Fruit fly (Drosophila melanogaster) whole organism, embryonic: Measurements from ENCODE around the gene DAAM.

Source experiments
- CG10209 ChIP-seq: fragments of 200-800 bp; sonication (Bioruptor generic); optimal IDR thresholded peaks from 3 replicates; lab custom pipeline; 2017; ENCODE audit warnings: missing biosample characterization, mild to moderate bottlenecking, missing genetic modification characterization, missing genetic modification reagents
- CG10959 ChIP-seq: fragments of 200-800 bp; sonication (Bioruptor generic); IDR thresholded peaks from 2 replicates; pipeline ENCODE4 v1.3.6; 2022; ENCODE audit warnings: missing biosample characterization, missing genetic modification characterization
- CG11504 ChIP-seq: fragments of 200-800 bp; sonication (Bioruptor generic); optimal IDR thresholded peaks from 3 replicates; lab custom pipeline; 2019; ENCODE audit warnings: missing biosample characterization, mild to moderate bottlenecking, missing genetic modification characterization, moderate library complexity
- CG11560 ChIP-seq: fragments of 200-800 bp; sonication (Bioruptor generic); IDR thresholded peaks from 3 replicates; pipeline ENCODE4 v1.3.6; 2022; ENCODE audit warnings: missing biosample characterization, missing genetic modification characterization
- CG1233 ChIP-seq: fragments of 200-800 bp; sonication (Bioruptor generic); optimal IDR thresholded peaks from 4 replicates; lab custom pipeline; 2018; ENCODE audit warnings: missing biosample characterization, mild to moderate bottlenecking, missing genetic modification characterization
- CG13424 ChIP-seq: fragments of 200-800 bp; sonication (Bioruptor generic); optimal IDR thresholded peaks from 2 replicates; lab custom pipeline; 2019; ENCODE audit warnings: missing biosample characterization, mild to moderate bottlenecking, missing genetic modification characterization, moderate library complexity
- CG13624 ChIP-seq: fragments of 200-800 bp; sonication (Bioruptor generic); optimal IDR thresholded peaks from 2 replicates; lab custom pipeline; 2016; ENCODE audit warnings: missing biosample characterization, missing genetic modification characterization
- CG16779 ChIP-seq: fragments of 200-800 bp; sonication (Bioruptor generic); IDR thresholded peaks from 2 replicates; pipeline ENCODE4 v1.3.6; 2022; ENCODE audit warnings: missing biosample characterization, missing genetic modification characterization
- CG17359 ChIP-seq: fragments of 200-800 bp; sonication (Bioruptor generic); optimal IDR thresholded peaks from 3 replicates; lab custom pipeline; 2018; ENCODE audit warnings: missing biosample characterization, mild to moderate bottlenecking, missing genetic modification characterization, moderate library complexity
- CG17912 ChIP-seq: fragments of 200-800 bp; sonication (Bioruptor generic); optimal IDR thresholded peaks from 2 replicates; lab custom pipeline; 2018; ENCODE audit warnings: missing biosample characterization, mild to moderate bottlenecking, missing genetic modification characterization
- CG18619 ChIP-seq: fragments of 200-800 bp; sonication (Bioruptor generic); optimal IDR thresholded peaks from 3 replicates; lab custom pipeline; 2017; ENCODE audit warnings: missing biosample characterization, mild to moderate bottlenecking, missing genetic modification characterization
- CG30431 ChIP-seq: fragments of 200-800 bp; sonication (Bioruptor generic); optimal IDR thresholded peaks from 2 replicates; lab custom pipeline; 2017; ENCODE audit warnings: missing biosample characterization, missing genetic modification characterization
- CG32532 ChIP-seq: fragments of 200-800 bp; sonication (Bioruptor generic); IDR thresholded peaks from 2 replicates; pipeline ENCODE4 v1.3.6; 2022; ENCODE audit warnings: missing biosample characterization, missing genetic modification characterization
- CG32767 ChIP-seq: fragments of 200-800 bp; sonication (Bioruptor generic); IDR thresholded peaks from 2 replicates; pipeline ENCODE4 v1.3.6; 2022; ENCODE audit warnings: missing biosample characterization, missing genetic modification characterization
- CG33213 ChIP-seq: fragments of 200-800 bp; sonication (Bioruptor generic); optimal IDR thresholded peaks from 3 replicates; lab custom pipeline; 2016; ENCODE audit warnings: missing biosample characterization, missing genetic modification characterization
- CG3407 ChIP-seq: fragments of 200-800 bp; sonication (Bioruptor generic); optimal IDR thresholded peaks from 2 replicates; lab custom pipeline; 2018; ENCODE audit warnings: missing biosample characterization, mild to moderate bottlenecking, missing genetic modification characterization
- CG34376 ChIP-seq: fragments of 200-800 bp; sonication (Bioruptor generic); optimal IDR thresholded peaks from 2 replicates; lab custom pipeline; 2018; ENCODE audit warnings: missing biosample characterization, mild to moderate bottlenecking, missing genetic modification characterization
- CG3838 ChIP-seq: fragments of 200-800 bp; sonication (Bioruptor generic); optimal IDR thresholded peaks from 3 replicates; lab custom pipeline; 2016; ENCODE audit warnings: missing biosample characterization, missing genetic modification characterization
- CG3995 ChIP-seq: fragments of 200-800 bp; sonication (Bioruptor generic); optimal IDR thresholded peaks from 3 replicates; lab custom pipeline; 2016; ENCODE audit warnings: missing biosample characterization, missing genetic modification characterization
- CG6683 ChIP-seq: fragments of 200-800 bp; sonication (Bioruptor generic); optimal IDR thresholded peaks from 2 replicates; lab custom pipeline; 2017; ENCODE audit warnings: missing biosample characterization, mild to moderate bottlenecking, missing genetic modification characterization, missing genetic modification reagents
- CG6791 ChIP-seq: fragments of 200-800 bp; sonication (Bioruptor generic); IDR thresholded peaks from 3 replicates; pipeline ENCODE4 v1.3.6; 2022; ENCODE audit warnings: missing biosample characterization, missing genetic modification characterization; ENCODE audit not compliant: partially characterized antibody
- CG7271 ChIP-seq: fragments of 200-800 bp; sonication (Bioruptor generic); optimal IDR thresholded peaks from 2 replicates; lab custom pipeline; 2018; ENCODE audit warnings: missing biosample characterization, mild to moderate bottlenecking, missing genetic modification characterization, moderate library complexity
- CG7372 ChIP-seq: fragments of 200-800 bp; sonication (Bioruptor generic); IDR thresholded peaks from 2 replicates; pipeline ENCODE4 v1.3.6; 2022; ENCODE audit warnings: missing biosample characterization, missing genetic modification characterization
- CG9876 ChIP-seq: fragments of 200-800 bp; sonication (Bioruptor generic); optimal IDR thresholded peaks from 2 replicates; lab custom pipeline; 2016; ENCODE audit warnings: missing biosample characterization, missing genetic modification characterization
- CkIIα-i1 ChIP-seq: fragments of 200-800 bp; sonication (Bioruptor generic); IDR thresholded peaks from 2 replicates; pipeline ENCODE4 v1.3.6; 2022; ENCODE audit warnings: missing biosample characterization, missing genetic modification characterization
- Dref ChIP-seq: fragments of 200-800 bp; sonication (Bioruptor generic); IDR thresholded peaks from 2 replicates; pipeline ENCODE4 v1.3.6; 2022; ENCODE audit warnings: missing biosample characterization, missing genetic modification characterization
- HmgZ ChIP-seq: fragments of 200-800 bp; sonication (Bioruptor generic); optimal IDR thresholded peaks from 2 replicates; lab custom pipeline; 2018; ENCODE audit warnings: missing biosample characterization, mild to moderate bottlenecking, missing genetic modification characterization
- Lhr ChIP-seq: fragments of 200-800 bp; sonication (Bioruptor generic); optimal IDR thresholded peaks from 3 replicates; lab custom pipeline; 2017; ENCODE audit warnings: mild to moderate bottlenecking, missing biosample characterization, missing genetic modification reagents, missing genetic modification characterization
- Lpt ChIP-seq: fragments of >200 bp; optimal IDR thresholded peaks from 2 replicates; lab custom pipeline; 2018; ENCODE audit warnings: missing biosample characterization, missing genetic modification characterization
- Med ChIP-seq: fragments of 200-800 bp; sonication (Bioruptor generic); peaks from one replicate; lab custom pipeline; 2016; ENCODE audit warnings: missing biosample characterization, missing genetic modification characterization, mild to moderate bottlenecking, inconsistent platforms, moderate library complexity
- Neu2 ChIP-seq: fragments of 200-800 bp; sonication (Bioruptor generic); optimal IDR thresholded peaks from 3 replicates; lab custom pipeline; 2016; ENCODE audit warnings: missing biosample characterization, missing genetic modification characterization, borderline replicate concordance
- Oli ChIP-seq: fragments of 200-800 bp; sonication (Bioruptor generic); optimal IDR thresholded peaks from 2 replicates; lab custom pipeline; 2018; ENCODE audit warnings: missing biosample characterization, mild to moderate bottlenecking, missing genetic modification characterization, moderate library complexity
- Pdp1 ChIP-seq, 2 experiments: fragments of 200-800 bp; sonication (Bioruptor generic); optimal IDR thresholded peaks; 3 replicates each; lab custom pipeline; 2016; ENCODE audit warnings: missing biosample characterization in 2 of 2, missing genetic modification characterization in 2 of 2, mild to moderate bottlenecking in 1 of 2, moderate library complexity in 1 of 2
- Sox102F ChIP-seq: fragments of 200-800 bp; sonication (Bioruptor generic); optimal IDR thresholded peaks from 2 replicates; lab custom pipeline; 2018; ENCODE audit warnings: missing biosample characterization, mild to moderate bottlenecking, missing genetic modification characterization, moderate library complexity
- Sry-δ ChIP-seq: fragments of 200-800 bp; sonication (Bioruptor generic); optimal IDR thresholded peaks from 2 replicates; lab custom pipeline; 2016; ENCODE audit warnings: missing biosample characterization, missing genetic modification characterization
- Stat92E ChIP-seq, 3 experiments: fragments of >200 bp in 2 of 3; fragments of 200-800 bp in 1 of 3; sonication (Bioruptor generic) in 1 of 3; optimal IDR thresholded peaks; 2 replicates each; lab custom pipeline; 2017 to 2019; ENCODE audit warnings: missing biosample characterization in 3 of 3, missing genetic modification characterization in 3 of 3, mild to moderate bottlenecking in 1 of 3, moderate library complexity in 1 of 3
- ac ChIP-seq: fragments of 200-800 bp; sonication (Bioruptor generic); optimal IDR thresholded peaks from 3 replicates; lab custom pipeline; 2017; ENCODE audit warnings: missing biosample characterization, mild to moderate bottlenecking, missing genetic modification characterization
- ash1 ChIP-seq: fragments of 200-800 bp; sonication (Bioruptor generic); optimal IDR thresholded peaks from 2 replicates; lab custom pipeline; 2018; ENCODE audit warnings: missing biosample characterization, mild to moderate bottlenecking, missing genetic modification characterization
- dmrt11E ChIP-seq: fragments of 200-800 bp; sonication (Bioruptor generic); optimal IDR thresholded peaks from 3 replicates; lab custom pipeline; 2018; ENCODE audit warnings: missing biosample characterization, mild to moderate bottlenecking, missing genetic modification characterization, moderate library complexity
- emc ChIP-seq: fragments of 200-800 bp; sonication (Bioruptor generic); optimal IDR thresholded peaks from 2 replicates; lab custom pipeline; 2016; ENCODE audit warnings: missing biosample characterization, missing genetic modification characterization
- esg ChIP-seq: fragments of 200-800 bp; sonication (Bioruptor generic); conservative IDR thresholded peaks from 2 replicates; pipeline ENCODE4 v1.3.6; 2022; ENCODE audit warnings: missing biosample characterization, missing genetic modification characterization
- gro ChIP-seq: fragments of 200-800 bp; sonication (Bioruptor generic); optimal IDR thresholded peaks from 2 replicates; lab custom pipeline; 2016; ENCODE audit warnings: missing biosample characterization, missing genetic modification characterization
- hkb ChIP-seq, 2 experiments: fragments of 200-800 bp in 1 of 2; fragments of >200 bp in 1 of 2; sonication (Bioruptor generic) in 1 of 2; IDR thresholded peaks in 1 of 2; optimal IDR thresholded peaks in 1 of 2; 2 replicates each; pipeline versions ENCODE4 v1.3.6 to Lab custom; 2017 to 2022; ENCODE audit warnings: missing biosample characterization in 1 of 2, missing genetic modification characterization in 1 of 2
- ken ChIP-seq: fragments of 200-800 bp; sonication (Bioruptor generic); IDR thresholded peaks from 3 replicates; pipeline ENCODE4 v1.3.6; 2022; ENCODE audit warnings: missing biosample characterization, missing genetic modification characterization
- klu ChIP-seq: fragments of 200-800 bp; sonication (Bioruptor generic); IDR thresholded peaks from 2 replicates; pipeline ENCODE4 v1.3.6; 2022; ENCODE audit warnings: missing biosample characterization, missing genetic modification characterization
- mld ChIP-seq: fragments of 200-800 bp; sonication (Bioruptor generic); IDR thresholded peaks from 3 replicates; pipeline ENCODE4 v1.3.6; 2022; ENCODE audit warnings: missing biosample characterization, missing genetic modification characterization; ENCODE audit not compliant: partially characterized antibody
- pzg ChIP-seq: fragments of 200-800 bp; sonication (Bioruptor generic); optimal IDR thresholded peaks from 3 replicates; lab custom pipeline; 2018; ENCODE audit warnings: missing biosample characterization, mild to moderate bottlenecking, missing genetic modification characterization, moderate library complexity
- sob ChIP-seq: fragments of 200-800 bp; sonication (Bioruptor generic); IDR thresholded peaks from 2 replicates; pipeline ENCODE4 v1.3.6; 2022; ENCODE audit warnings: missing biosample characterization, missing genetic modification characterization
- tap ChIP-seq: fragments of 200-800 bp; optimal IDR thresholded peaks from 3 replicates; lab custom pipeline; 2019; ENCODE audit warnings: missing biosample characterization, mild to moderate bottlenecking, missing genetic modification characterization, moderate library complexity
- twi ChIP-seq: fragments of 200-800 bp; optimal IDR thresholded peaks from 2 replicates; lab custom pipeline; 2019; ENCODE audit warnings: missing biosample characterization, mild to moderate bottlenecking, missing genetic modification characterization, moderate library complexity
- tx ChIP-seq: fragments of 200-800 bp; sonication (Bioruptor generic); optimal IDR thresholded peaks from 2 replicates; lab custom pipeline; 2016; ENCODE audit warnings: missing biosample characterization, missing genetic modification characterization

Gene DAAM

dm6 chrX:1260327-1260726 is 61.8 kb downstream of the DAAM start (continued):
- TF ChIP-seq CG1233 (no peak), CG11560 (tag; lab: Robert Waterston, UW) (no peak), twi (tag; lab: Kevin White, UChicago) (no peak), CG13424 (tag; lab: Kevin White, UChicago) (peak; percentile 2), HmgZ (tag; lab: Kevin White, UChicago) (no peak), Pdp1 (GFP tag; optimal IDR thresholded peaks at IDR 0.05; lab: Kevin White, UChicago) (no peak), hkb (optimal IDR thresholded peaks at IDR 0.05; lab: Kevin White, UChicago) (no peak), hkb (GFP tag; IDR thresholded peaks at IDR 0.05; lab: Robert Waterston, UW) (no peak), emc (GFP tag; lab: Kevin White, UChicago) (no peak), Sox102F (GFP tag; lab: Kevin White, UChicago) (peak; percentile 2), mld (GFP tag; lab: Robert Waterston, UW) (no peak), CG10209 (no peak), CkIIα-i1 (GFP tag; lab: Robert Waterston, UW) (no peak), ken (no peak), CG33213 (GFP tag; lab: Kevin White, UChicago) (no peak), CG10959 (GFP tag; lab: Robert Waterston, UW) (no peak), CG3407 (GFP tag; lab: Kevin White, UChicago) (no peak), CG11504 (tag; lab: Kevin White, UChicago) (peak; percentile 30), esg (GFP tag; lab: Robert Waterston, UW) (no peak), CG32767 (GFP tag; lab: Robert Waterston, UW) (no peak), ac (no peak), CG6683 (no peak), sob (GFP tag; lab: Robert Waterston, UW) (peak; percentile 14; the same call in 1 of the 2 replicates), gro (GFP tag; lab: Kevin White, UChicago) (no peak), Stat92E (GFP tag; optimal IDR thresholded peaks at IDR 0.05; lab: Kevin White, UChicago) (no peak), CG13624 (GFP tag; lab: Kevin White, UChicago) (no peak), Lpt (GFP tag; lab: Kevin White, UChicago) (no peak), tx (no peak), CG9876 (GFP tag; lab: Kevin White, UChicago) (no peak), CG34376 (no peak), CG32532 (GFP tag; lab: Robert Waterston, UW) (peak; percentile 41; the same call in 1 of the 2 replicates), dmrt11E (tag; lab: Kevin White, UChicago) (no peak), Dref (GFP tag; lab: Robert Waterston, UW) (no peak), Sry-δ (GFP tag; lab: Kevin White, UChicago) (no peak), tap (tag; lab: Kevin White, UChicago) (peak; percentile 14), CG7372 (GFP tag; lab: Robert Waterston, UW) (no peak), klu (no peak), Med (GFP tag; lab: Kevin White, UChicago) (peak; percentile 91), CG7271 (tag; lab: Kevin White, UChicago) (no peak), Oli (tag; lab: Kevin White, UChicago) (peak; percentile 8), CG17359 (tag; lab: Kevin White, UChicago) (no peak), pzg (no peak), CG17912 (GFP tag; lab: Kevin White, UChicago) (no peak), Lhr (no peak), Neu2 (GFP tag; lab: Kevin White, UChicago) (no peak), CG30431 (GFP tag; lab: Kevin White, UChicago) (no peak), ash1 (GFP tag; lab: Kevin White, UChicago) (no peak), CG16779 (GFP tag; lab: Robert Waterston, UW) (no peak), CG6791 (GFP tag; lab: Robert Waterston, UW) (no peak), CG3995 (GFP tag; lab: Kevin White, UChicago) (no peak), CG3838 (GFP tag; lab: Kevin White, UChicago) (no peak), CG18619 (GFP tag; lab: Kevin White, UChicago) (no peak)
